Worm (Caenorhabditis elegans): ENCODE data around the gene srsx-19.

srsx-19 gene

ce11 chrV:13908120-13908915 is 20.9 kb downstream of the srsx-19 start (continued):
- TF ChIP-seq ceh-40 (GFP tag; IDR thresholded peaks at IDR 0.05) (no peak), madf-8 (GFP tag; conservative IDR thresholded peaks at IDR 0.05) (no peak), repo-1 (tag; optimal IDR thresholded peaks at IDR 0.05) (no peak), ama-1 (optimal IDR thresholded peaks at IDR 0.05) (peak; percentile 53), ama-1 (GFP tag; optimal IDR thresholded peaks at IDR 0.05) (no peak), lin-26 (GFP tag; IDR thresholded peaks at IDR 0.05) (no peak), aptf-3 (GFP tag; IDR thresholded peaks at IDR 0.05) (no peak), dox-1 (GFP tag; IDR thresholded peaks at IDR 0.05) (peak; percentile 57), tbp1 (GFP tag; optimal IDR thresholded peaks at IDR 0.05) (no peak), K12H6.12 (tag; optimal IDR thresholded peaks at IDR 0.05) (no peak), hsf-1 (GFP tag; IDR thresholded peaks at IDR 0.05) (no peak), F39B2.1 (GFP tag; IDR thresholded peaks at IDR 0.05) (no peak), lin-35 (GFP tag; optimal IDR thresholded peaks at IDR 0.05) (peak in 1 of 3 experiments; percentile 39), let-526 (GFP tag; IDR thresholded peaks at IDR 0.05) (no peak), sptf-2 (GFP tag; optimal IDR thresholded peaks at IDR 0.05) (no peak), rpc-1 (optimal IDR thresholded peaks at IDR 0.05) (no peak), rpc-1 (tag; optimal IDR thresholded peaks at IDR 0.05) (no peak), egl-18 (GFP tag; IDR thresholded peaks at IDR 0.05) (no peak), B0336.3 (GFP tag; IDR thresholded peaks at IDR 0.05) (peak; percentile 15), chd-7 (tag; optimal IDR thresholded peaks at IDR 0.05) (peak; percentile 38), ztf-6 (GFP tag; IDR thresholded peaks at IDR 0.05) (no peak), madf-10 (tag; optimal IDR thresholded peaks at IDR 0.05) (no peak), hrde-1 (tag; optimal IDR thresholded peaks at IDR 0.05; ENCODE audit: borderline replicate concordance) (no peak), attf-5 (GFP tag; optimal IDR thresholded peaks at IDR 0.05) (no peak), let-607 (tag; optimal IDR thresholded peaks at IDR 0.05) (no peak), lin-40 (tag; optimal IDR thresholded peaks at IDR 0.05) (no peak), hmg-20 (GFP tag; IDR thresholded peaks at IDR 0.05) (no peak), egl-44 (GFP tag; IDR thresholded peaks at IDR 0.05) (no peak), madf-6 (GFP tag; IDR thresholded peaks at IDR 0.05) (no peak), ets-4 (GFP tag; optimal IDR thresholded peaks at IDR 0.05) (no peak), Y53F4B.3 (GFP tag; IDR thresholded peaks at IDR 0.05) (no peak), Y95B8A.8 (GFP tag; IDR thresholded peaks at IDR 0.05) (peak; percentile 71; the same call in 1 of the 2 replicates), F10E7.11 (tag; optimal IDR thresholded peaks at IDR 0.05) (no peak), snpc-4 (GFP tag; optimal IDR thresholded peaks at IDR 0.05) (no peak), snpc-4 (tag; optimal IDR thresholded peaks at IDR 0.05) (no peak), mel-28 (tag; optimal IDR thresholded peaks at IDR 0.05; ENCODE audit: borderline replicate concordance) (no peak), mcd-1 (GFP tag; IDR thresholded peaks at IDR 0.05) (no peak), athp-1 (tag; optimal IDR thresholded peaks at IDR 0.05) (peak; percentile 1), dpl-1 (GFP tag; optimal IDR thresholded peaks at IDR 0.05) (no peak), mxl-1 (tag; optimal IDR thresholded peaks at IDR 0.05) (no peak), sdz-38 (tag; optimal IDR thresholded peaks at IDR 0.05) (no peak), madf-3 (GFP tag; IDR thresholded peaks at IDR 0.05) (0 out of 2 replicates have a peak, but pooled peaks have one; percentile 27), bed-1 (GFP tag; IDR thresholded peaks at IDR 0.05) (no peak), F52B5.7 (tag; optimal IDR thresholded peaks at IDR 0.05) (no peak), lsy-27 (tag; optimal IDR thresholded peaks at IDR 0.05; ENCODE audit: borderline replicate concordance, insufficient read depth) (no peak), snpc-3.4 (tag; optimal IDR thresholded peaks at IDR 0.05) (no peak), ztf-26 (tag; optimal IDR thresholded peaks at IDR 0.05) (no peak), zim-3 (tag; optimal IDR thresholded peaks at IDR 0.05) (no peak), B0261.1 (tag; optimal IDR thresholded peaks at IDR 0.05) (no peak)
